Worm (Caenorhabditis elegans) whole organism, late embryonic: ENCODE measurements around the gene Y97E10AL.1.

Experiments used
- C38D4.7 ChIP-seq: fragments of 200-800 bp; sonication (Bioruptor generic); optimal IDR thresholded peaks from 2 replicates; lab custom pipeline; 2018; ENCODE audit warnings: mild to moderate bottlenecking, missing genetic modification characterization, moderate library complexity, missing compliant biosample characterization
- K02D7.2 ChIP-seq: sonication (generic microtip); optimal IDR thresholded peaks from 2 replicates; lab custom pipeline; 2017; ENCODE audit warnings: mild to moderate bottlenecking, missing genetic modification characterization, missing compliant biosample characterization
- K09A11.1 ChIP-seq: sonication (generic microtip); optimal IDR thresholded peaks from 2 replicates; lab custom pipeline; 2017; ENCODE audit warnings: antibody characterized with exemption, mild to moderate bottlenecking, missing genetic modification characterization, missing compliant biosample characterization; ENCODE audit not compliant: insufficient read depth
- T23F11.4 ChIP-seq: fragments of 200-800 bp; sonication (Bioruptor generic); optimal IDR thresholded peaks from 2 replicates; lab custom pipeline; 2018; ENCODE audit warnings: mild to moderate bottlenecking, missing genetic modification characterization, missing compliant biosample characterization
- ama-1 ChIP-seq: fragments of 150-350 bp; optimal IDR thresholded peaks from 2 replicates; lab custom pipeline; 2014
- ceh-14 ChIP-seq: sonication (generic microtip); optimal IDR thresholded peaks from 2 replicates; lab custom pipeline; 2016; ENCODE audit warnings: missing genotype, missing genetic modification characterization, missing compliant biosample characterization
- ceh-18 ChIP-seq: sonication (generic microtip); optimal IDR thresholded peaks from 2 replicates; lab custom pipeline; 2016; ENCODE audit warnings: missing genetic modification characterization, missing compliant biosample characterization
- ceh-19 ChIP-seq: fragments of 200-800 bp; sonication (Bioruptor generic); optimal IDR thresholded peaks from 2 replicates; lab custom pipeline; 2018; ENCODE audit warnings: mild to moderate bottlenecking, missing genetic modification characterization, missing compliant biosample characterization
- ceh-2 ChIP-seq: sonication (generic microtip); optimal IDR thresholded peaks from 2 replicates; lab custom pipeline; 2016; ENCODE audit warnings: missing genotype, missing genetic modification characterization, missing compliant biosample characterization
- ceh-30 ChIP-seq: fragments of 150-350 bp; optimal IDR thresholded peaks from 2 replicates; lab custom pipeline; 2014; ENCODE audit warnings: missing biosample characterization, missing genetic modification characterization
- ceh-31 ChIP-seq: sonication (generic microtip); optimal IDR thresholded peaks from 2 replicates; lab custom pipeline; 2016; ENCODE audit warnings: missing genetic modification characterization, missing compliant biosample characterization
- ceh-34 ChIP-seq: sonication (generic microtip); optimal IDR thresholded peaks from 2 replicates; lab custom pipeline; 2016; ENCODE audit warnings: mild to moderate bottlenecking, missing genetic modification characterization, missing compliant biosample characterization
- ceh-45 ChIP-seq: fragments of 200-800 bp; sonication (Bioruptor generic); IDR thresholded peaks from 2 replicates; pipeline ENCODE4 v1.3.6; 2022; ENCODE audit warnings: missing genetic modification reagents, missing genetic modification characterization, missing compliant biosample characterization
- dve-1 ChIP-seq: sonication (generic microtip); optimal IDR thresholded peaks from 2 replicates; lab custom pipeline; 2017; ENCODE audit warnings: antibody characterized with exemption, mild to moderate bottlenecking, missing genetic modification characterization, missing compliant biosample characterization
- elt-2 ChIP-seq: sonication (generic microtip); optimal IDR thresholded peaks from 2 replicates; lab custom pipeline; 2016; ENCODE audit warnings: missing genetic modification reagents, missing genetic modification characterization, missing compliant biosample characterization
- eyg-1 ChIP-seq: sonication (generic microtip); optimal IDR thresholded peaks from 2 replicates; lab custom pipeline; 2016; ENCODE audit warnings: missing genotype, missing genetic modification characterization, missing compliant biosample characterization
- fax-1 ChIP-seq: sonication (generic microtip); optimal IDR thresholded peaks from 2 replicates; lab custom pipeline; 2016; ENCODE audit warnings: missing genotype, missing genetic modification characterization, missing compliant biosample characterization
- hlh-30 ChIP-seq: sonication (generic microtip); optimal IDR thresholded peaks from 2 replicates; lab custom pipeline; 2017; ENCODE audit warnings: antibody characterized with exemption, missing genetic modification characterization, missing compliant biosample characterization; ENCODE audit not compliant: insufficient read depth
- hlh-6 ChIP-seq: sonication (generic microtip); optimal IDR thresholded peaks from 2 replicates; lab custom pipeline; 2016; ENCODE audit warnings: missing genotype, missing genetic modification characterization, missing compliant biosample characterization
- hlh-8 ChIP-seq: sonication (generic microtip); optimal IDR thresholded peaks from 2 replicates; lab custom pipeline; 2016; ENCODE audit warnings: missing genotype, missing genetic modification characterization, missing compliant biosample characterization
- madf-2 ChIP-seq: sonication (generic microtip); optimal IDR thresholded peaks from 2 replicates; lab custom pipeline; 2017; ENCODE audit warnings: missing genetic modification characterization, missing compliant biosample characterization
- nfya-1 ChIP-seq: sonication (generic microtip); optimal IDR thresholded peaks from 2 replicates; lab custom pipeline; 2017; ENCODE audit warnings: missing genetic modification characterization, mild to moderate bottlenecking, missing compliant biosample characterization, antibody characterized with exemption, moderate library complexity
- nhr-232 ChIP-seq: sonication (generic microtip); optimal IDR thresholded peaks from 2 replicates; lab custom pipeline; 2016; ENCODE audit warnings: missing genetic modification characterization, missing compliant biosample characterization
- pha-4 ChIP-seq: fragments of 150-350 bp; optimal IDR thresholded peaks from 2 replicates; lab custom pipeline; 2018; ENCODE audit warnings: missing biosample characterization, missing genetic modification reagents, missing genetic modification characterization
- ref-2 ChIP-seq: sonication (generic microtip); optimal IDR thresholded peaks from 2 replicates; lab custom pipeline; 2016; ENCODE audit warnings: missing genetic modification characterization, missing compliant biosample characterization
- rnt-1 ChIP-seq: sonication (generic microtip); optimal IDR thresholded peaks from 2 replicates; lab custom pipeline; 2016; ENCODE audit warnings: missing genetic modification characterization, missing compliant biosample characterization
- sdc-2 ChIP-seq: sonication (generic microtip); optimal IDR thresholded peaks from 2 replicates; lab custom pipeline; 2016; ENCODE audit warnings: missing genotype, missing genetic modification characterization, missing compliant biosample characterization
- sox-4 ChIP-seq: sonication (generic microtip); optimal IDR thresholded peaks from 2 replicates; lab custom pipeline; 2017; ENCODE audit warnings: mild to moderate bottlenecking, missing genetic modification characterization, inconsistent platforms, missing compliant biosample characterization
- tbx-2 ChIP-seq: sonication (generic microtip); optimal IDR thresholded peaks from 2 replicates; lab custom pipeline; 2016; ENCODE audit warnings: missing genetic modification characterization, missing compliant biosample characterization
- tbx-7 ChIP-seq: sonication (generic microtip); optimal IDR thresholded peaks from 2 replicates; lab custom pipeline; 2016; ENCODE audit warnings: missing genotype, missing genetic modification characterization, missing compliant biosample characterization
- unc-42 ChIP-seq: sonication (generic microtip); optimal IDR thresholded peaks from 2 replicates; lab custom pipeline; 2016; ENCODE audit warnings: missing genotype, missing genetic modification characterization, missing compliant biosample characterization
- unc-86 ChIP-seq: sonication (generic microtip); optimal IDR thresholded peaks from 2 replicates; lab custom pipeline; 2016; ENCODE audit warnings: missing genetic modification characterization, missing compliant biosample characterization
- zip-5 ChIP-seq: sonication (generic microtip); optimal IDR thresholded peaks from 2 replicates; lab custom pipeline; 2016; ENCODE audit warnings: missing genetic modification characterization, missing compliant biosample characterization

The Y97E10AL.1 gene

DNA sequence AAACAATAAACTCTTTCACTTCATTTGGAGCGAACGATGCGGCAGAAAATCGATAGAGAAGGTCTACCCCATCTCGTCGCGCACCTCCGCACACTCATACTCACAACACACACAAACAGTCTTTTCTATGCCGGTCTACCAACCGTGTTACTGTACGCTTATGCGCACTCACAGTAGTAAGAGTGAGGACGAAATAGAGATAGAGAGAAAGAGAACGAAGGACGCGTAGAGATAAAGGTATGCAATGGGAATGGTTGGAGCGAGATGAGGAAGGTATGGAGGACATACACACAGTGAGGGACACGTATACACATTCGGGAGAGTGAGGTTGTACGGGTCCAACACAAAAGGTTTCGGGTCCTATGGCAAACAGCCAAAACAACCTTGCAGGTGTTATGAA lies 7.2 kb upstream of the Y97E10AL.1 start:
- TF ChIP-seq ceh-2 (tag; lab: Kevin White, UChicago) (peak; percentile 15), K02D7.2 (tag; lab: Kevin White, UChicago) (no peak), elt-2 (tag; lab: Kevin White, UChicago) (peak; percentile 12), ceh-18 (tag; lab: Kevin White, UChicago) (peak; percentile 11), ceh-31 (tag; lab: Kevin White, UChicago) (peak; percentile 39), sdc-2 (tag; lab: Kevin White, UChicago) (peak; percentile 15), ceh-34 (tag; lab: Kevin White, UChicago) (peak; percentile 14), fax-1 (no peak), tbx-2 (tag; lab: Kevin White, UChicago) (peak; percentile 37), madf-2 (tag; lab: Kevin White, UChicago) (peak; percentile 26), nfya-1 (tag; lab: Kevin White, UChicago) (peak; percentile 48), T23F11.4 (GFP tag; lab: Kevin White, UChicago) (peak; percentile 52), hlh-30 (tag; lab: Kevin White, UChicago) (no peak), ref-2 (peak; percentile 69), unc-86 (tag; lab: Kevin White, UChicago) (no peak), hlh-6 (tag; lab: Kevin White, UChicago) (peak; percentile 28)
- TF ChIP-seq, all 69 proteins: peak for 12

- TF ChIP-seq unc-42 (tag; lab: Kevin White, UChicago) (peak; percentile 62), ama-1 (lab: Kevin White, UChicago) (no peak)
Measured at ce11 chrV:7980370-7980987, 5.5 kb upstream of the Y97E10AL.1 start.

DNA sequence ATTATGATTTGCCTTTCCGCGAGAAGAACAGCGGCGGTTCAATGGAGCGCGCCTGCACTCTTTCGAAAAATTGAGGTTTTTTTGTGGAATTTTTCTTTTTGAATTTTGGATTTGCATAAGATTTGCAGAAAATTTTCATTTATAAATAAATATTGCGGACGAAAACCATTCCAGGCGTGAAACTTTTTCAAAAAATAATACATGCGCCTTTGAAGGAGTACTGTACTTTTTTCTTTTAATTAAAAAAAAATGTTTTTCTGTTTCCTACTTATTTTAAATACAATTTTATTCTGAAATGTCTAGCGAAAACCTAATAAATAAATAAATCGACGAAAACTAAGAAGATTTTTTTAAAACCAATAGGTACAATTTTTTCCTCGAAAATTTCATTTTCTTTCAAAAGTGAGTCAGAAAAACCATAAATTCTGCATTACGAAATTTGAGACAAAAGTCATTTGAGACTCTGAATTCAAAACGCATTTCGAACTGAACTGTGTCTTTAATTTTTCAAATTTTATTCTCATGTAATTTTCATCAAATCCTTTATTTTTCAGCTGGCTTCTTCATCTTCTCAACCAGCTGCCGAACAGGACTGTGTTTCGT lies 4.9 kb upstream of the Y97E10AL.1 start, which contains the start of gene F26D11.1:
TSS of gene F26D11.1 (plus strand) at position 553 of the 603 bp plus-strand sequence.
- TF ChIP-seq fax-1 (no peak), zip-5 (tag; lab: Kevin White, UChicago) (no peak), rnt-1 (tag; lab: Kevin White, UChicago) (no peak), sdc-2 (tag; lab: Kevin White, UChicago) (no peak), hlh-30 (tag; lab: Kevin White, UChicago) (no peak), hlh-8 (tag; lab: Kevin White, UChicago) (no peak), ceh-19 (GFP tag; lab: Kevin White, UChicago) (no peak), pha-4 (tag; lab: Kevin White, UChicago) (no peak), eyg-1 (tag; lab: Kevin White, UChicago) (no peak), dve-1 (tag; lab: Kevin White, UChicago) (no peak), K09A11.1 (no peak), ceh-34 (tag; lab: Kevin White, UChicago) (no peak)

ce11 chrV:7983381-7984052 lies 2.4 kb upstream of the Y97E10AL.1 start, which contains the start of the genes natb-1 and abhd-12:
Gene natb-1, minus strand, starts transcription at chrV:7983431.
Gene abhd-12, plus strand, starts transcription at chrV:7983879.
- peak; percentile 70 for TF ChIP-seq ceh-14 (tag; lab: Kevin White, UChicago)
- no peak for TF ChIP-seq nhr-232 (tag; lab: Kevin White, UChicago)
- peak; percentile 77 for TF ChIP-seq unc-42 (tag; lab: Kevin White, UChicago)
- TF ChIP-seq ceh-30 (tag; lab: Kevin White, UChicago): peak; percentile 27
- no peak for TF ChIP-seq ceh-45 (GFP tag; lab: Robert Waterston, UW)
- TF ChIP-seq tbx-7: no peak
- peak; percentile 16 for TF ChIP-seq hlh-30 (tag; lab: Kevin White, UChicago)
- TF ChIP-seq sox-4 (tag; lab: Kevin White, UChicago): no peak
- TF ChIP-seq C38D4.7 (GFP tag; lab: Kevin White, UChicago): no peak
- no peak for TF ChIP-seq hlh-8 (tag; lab: Kevin White, UChicago)
